Fruit fly (Drosophila melanogaster) whole organism, embryonic: ENCODE measurements around the gene CG3632.

ENCODE experiments used
- Abd-B ChIP-seq: fragments of 200-800 bp; sonication (Bioruptor generic); optimal IDR thresholded peaks from 2 replicates; lab custom pipeline; 2018; ENCODE audit warnings: missing biosample characterization, mild to moderate bottlenecking, missing genetic modification characterization, moderate library complexity
- Atf-2 ChIP-seq: fragments of 200-800 bp; sonication (Bioruptor generic); optimal IDR thresholded peaks from 2 replicates; lab custom pipeline; 2016; ENCODE audit warnings: missing biosample characterization, missing genetic modification characterization
- Atf3 ChIP-seq: fragments of 200-800 bp; sonication (Bioruptor generic); optimal IDR thresholded peaks from 3 replicates; lab custom pipeline; 2016; ENCODE audit warnings: missing biosample characterization, missing genetic modification characterization
- B-H2 ChIP-seq: fragments of 200-800 bp; sonication (Bioruptor generic); optimal IDR thresholded peaks from 2 replicates; lab custom pipeline; 2018; ENCODE audit warnings: missing biosample characterization, mild to moderate bottlenecking, missing genetic modification characterization
- CG10267 ChIP-seq: fragments of 200-800 bp; sonication (Bioruptor generic); optimal IDR thresholded peaks from 2 replicates; lab custom pipeline; 2018; ENCODE audit warnings: missing biosample characterization, mild to moderate bottlenecking, missing genetic modification characterization, moderate library complexity
- CG10654 ChIP-seq: fragments of 200-800 bp; sonication (Bioruptor generic); optimal IDR thresholded peaks from 2 replicates; lab custom pipeline; 2016; ENCODE audit warnings: missing biosample characterization, missing genetic modification characterization
- CG12155 ChIP-seq: fragments of 200-800 bp; sonication (Bioruptor generic); optimal IDR thresholded peaks from 3 replicates; lab custom pipeline; 2016; ENCODE audit warnings: missing biosample characterization, missing genetic modification characterization
- CG12942 ChIP-seq: fragments of 200-800 bp; sonication (Bioruptor generic); optimal IDR thresholded peaks from 3 replicates; lab custom pipeline; 2016; ENCODE audit warnings: missing biosample characterization, missing genetic modification characterization
- CG13775 ChIP-seq: fragments of 200-800 bp; sonication (Bioruptor generic); optimal IDR thresholded peaks from 3 replicates; lab custom pipeline; 2017; ENCODE audit warnings: missing biosample characterization, mild to moderate bottlenecking, missing genetic modification characterization
- CG14710 ChIP-seq: fragments of 200-800 bp; sonication (Bioruptor generic); optimal IDR thresholded peaks from 3 replicates; lab custom pipeline; 2019; ENCODE audit warnings: missing biosample characterization, mild to moderate bottlenecking, missing genetic modification characterization, moderate library complexity
- CG15479 ChIP-seq: fragments of 200-800 bp; sonication (Bioruptor generic); optimal IDR thresholded peaks from 3 replicates; lab custom pipeline; 2019; ENCODE audit warnings: missing biosample characterization, mild to moderate bottlenecking, missing genetic modification characterization, moderate library complexity
- CG16813 ChIP-seq: fragments of 200-800 bp; sonication (Bioruptor generic); IDR thresholded peaks from 3 replicates; pipeline ENCODE4 v1.3.6; 2022; ENCODE audit warnings: missing biosample characterization, missing genetic modification characterization; ENCODE audit not compliant: partially characterized antibody
- CG17612 ChIP-seq: fragments of 200-800 bp; sonication (Bioruptor generic); IDR thresholded peaks from 2 replicates; pipeline ENCODE4 v1.3.6; 2022; ENCODE audit warnings: missing biosample characterization, missing genetic modification characterization
- CG17829 ChIP-seq: fragments of 200-800 bp; optimal IDR thresholded peaks from 2 replicates; lab custom pipeline; 2019; ENCODE audit warnings: missing biosample characterization, mild to moderate bottlenecking, missing genetic modification characterization, moderate library complexity
- CG18619 ChIP-seq: fragments of 200-800 bp; sonication (Bioruptor generic); optimal IDR thresholded peaks from 3 replicates; lab custom pipeline; 2017; ENCODE audit warnings: missing biosample characterization, mild to moderate bottlenecking, missing genetic modification characterization
- CG2116 ChIP-seq: fragments of 200-800 bp; sonication (Bioruptor generic); optimal IDR thresholded peaks from 3 replicates; lab custom pipeline; 2018; ENCODE audit warnings: missing biosample characterization, mild to moderate bottlenecking, missing genetic modification characterization
- CG2712 ChIP-seq: fragments of 200-800 bp; optimal IDR thresholded peaks from 3 replicates; lab custom pipeline; 2019; ENCODE audit warnings: missing biosample characterization, mild to moderate bottlenecking, missing genetic modification characterization, moderate library complexity
- CG3163 ChIP-seq: fragments of 200-800 bp; sonication (Bioruptor generic); optimal IDR thresholded peaks from 3 replicates; lab custom pipeline; 2016; ENCODE audit warnings: missing biosample characterization, missing genetic modification characterization
- CG34376 ChIP-seq: fragments of 200-800 bp; sonication (Bioruptor generic); optimal IDR thresholded peaks from 2 replicates; lab custom pipeline; 2018; ENCODE audit warnings: missing biosample characterization, mild to moderate bottlenecking, missing genetic modification characterization
- CG3995 ChIP-seq: fragments of 200-800 bp; sonication (Bioruptor generic); optimal IDR thresholded peaks from 3 replicates; lab custom pipeline; 2016; ENCODE audit warnings: missing biosample characterization, missing genetic modification characterization
- CG6272 ChIP-seq: fragments of 200-800 bp; sonication (Bioruptor generic); IDR thresholded peaks from 2 replicates; pipeline ENCODE4 v1.3.6; 2022; ENCODE audit warnings: missing biosample characterization, missing genetic modification characterization
- Fer3 ChIP-seq: fragments of 200-800 bp; sonication (Bioruptor generic); optimal IDR thresholded peaks from 2 replicates; lab custom pipeline; 2018; ENCODE audit warnings: missing biosample characterization, mild to moderate bottlenecking, missing genetic modification characterization, moderate library complexity
- HLH54F ChIP-seq: fragments of 200-800 bp; sonication (Bioruptor generic); optimal IDR thresholded peaks from 3 replicates; lab custom pipeline; 2016; ENCODE audit warnings: missing biosample characterization, missing genetic modification characterization
- Lhr ChIP-seq: fragments of 200-800 bp; sonication (Bioruptor generic); optimal IDR thresholded peaks from 3 replicates; lab custom pipeline; 2017; ENCODE audit warnings: mild to moderate bottlenecking, missing biosample characterization, missing genetic modification reagents, missing genetic modification characterization
- Myb ChIP-seq: fragments of 200-800 bp; sonication (Bioruptor generic); optimal IDR thresholded peaks from 2 replicates; lab custom pipeline; 2016; ENCODE audit warnings: missing biosample characterization, missing genetic modification characterization
- Nf-YC ChIP-seq: fragments of 200-800 bp; optimal IDR thresholded peaks from 3 replicates; lab custom pipeline; 2019; ENCODE audit warnings: missing biosample characterization, mild to moderate bottlenecking, missing genetic modification characterization, moderate library complexity
- Scr ChIP-seq: fragments of 200-800 bp; sonication (Bioruptor generic); IDR thresholded peaks from 2 replicates; pipeline ENCODE4 v1.3.6; 2022; ENCODE audit warnings: missing biosample characterization, missing genetic modification characterization; ENCODE audit not compliant: partially characterized antibody
- Xrp1 ChIP-seq: fragments of 200-800 bp; sonication (Bioruptor generic); IDR thresholded peaks from 2 replicates; pipeline ENCODE4 v1.3.6; 2022; ENCODE audit warnings: missing biosample characterization, missing genetic modification characterization
- al ChIP-seq: fragments of 200-800 bp; sonication (Bioruptor generic); IDR thresholded peaks from 2 replicates; pipeline ENCODE4 v1.3.6; 2022; ENCODE audit warnings: missing biosample characterization, missing genetic modification characterization
- bbx ChIP-seq: fragments of 200-800 bp; sonication (Bioruptor generic); IDR thresholded peaks from 2 replicates; pipeline ENCODE4 v1.3.6; 2022; ENCODE audit warnings: missing biosample characterization, missing genetic modification characterization; ENCODE audit not compliant: partially characterized antibody
- chif ChIP-seq, 2 experiments: fragments of 200-800 bp; sonication (Bioruptor generic); optimal IDR thresholded peaks; 3 replicates each; lab custom pipeline; 2016; ENCODE audit warnings: missing biosample characterization in 2 of 2, missing genetic modification characterization in 2 of 2
- crp ChIP-seq, 2 experiments: fragments of 200-800 bp; sonication (Bioruptor generic); optimal IDR thresholded peaks; 2 replicates in 1 of 2; 3 replicates in 1 of 2; lab custom pipeline; 2017; ENCODE audit warnings: missing biosample characterization in 2 of 2, missing genetic modification characterization in 2 of 2, mild to moderate bottlenecking in 1 of 2, moderate library complexity in 1 of 2
- dmrt11E ChIP-seq: fragments of 200-800 bp; sonication (Bioruptor generic); optimal IDR thresholded peaks from 3 replicates; lab custom pipeline; 2018; ENCODE audit warnings: missing biosample characterization, mild to moderate bottlenecking, missing genetic modification characterization, moderate library complexity
- dmrt99B ChIP-seq: fragments of 200-800 bp; sonication (Bioruptor generic); optimal IDR thresholded peaks from 2 replicates; lab custom pipeline; 2018; ENCODE audit warnings: missing biosample characterization, mild to moderate bottlenecking, missing genetic modification characterization, moderate library complexity
- hbn ChIP-seq: fragments of 200-800 bp; sonication (Bioruptor generic); IDR thresholded peaks from 2 replicates; pipeline ENCODE4 v1.3.6; 2022; ENCODE audit warnings: missing biosample characterization, missing genetic modification characterization; ENCODE audit not compliant: partially characterized antibody
- lola ChIP-seq, 3 experiments: fragments of >200 bp in 2 of 3; fragments of 200-800 bp in 1 of 3; sonication (Bioruptor generic) in 1 of 3; optimal IDR thresholded peaks; 2 replicates each; lab custom pipeline; 2017 to 2019; ENCODE audit warnings: missing biosample characterization in 3 of 3, missing genetic modification characterization in 3 of 3, mild to moderate bottlenecking in 1 of 3, moderate library complexity in 1 of 3
- mld ChIP-seq: fragments of 200-800 bp; sonication (Bioruptor generic); IDR thresholded peaks from 3 replicates; pipeline ENCODE4 v1.3.6; 2022; ENCODE audit warnings: missing biosample characterization, missing genetic modification characterization; ENCODE audit not compliant: partially characterized antibody
- nmo ChIP-seq: fragments of 200-800 bp; sonication (Bioruptor generic); optimal IDR thresholded peaks from 2 replicates; lab custom pipeline; 2018; ENCODE audit warnings: missing biosample characterization, mild to moderate bottlenecking, missing genetic modification characterization, moderate library complexity
- nom ChIP-seq: fragments of 200-800 bp; sonication (Bioruptor generic); optimal IDR thresholded peaks from 2 replicates; lab custom pipeline; 2017; ENCODE audit warnings: missing biosample characterization, missing genetic modification characterization, mild to moderate bottlenecking, moderate library complexity, missing genetic modification reagents
- otp ChIP-seq: fragments of 200-800 bp; sonication (Bioruptor generic); IDR thresholded peaks from 3 replicates; pipeline ENCODE4, ENCODE4 v1.3.6; 2022; ENCODE audit warnings: missing biosample characterization, missing genetic modification characterization
- pfk ChIP-seq: fragments of 200-800 bp; sonication (Bioruptor generic); optimal IDR thresholded peaks from 2 replicates; lab custom pipeline; 2018; ENCODE audit warnings: missing biosample characterization, mild to moderate bottlenecking, missing genetic modification characterization, moderate library complexity
- pum ChIP-seq: fragments of 200-800 bp; sonication (Bioruptor generic); optimal IDR thresholded peaks from 2 replicates; lab custom pipeline; 2016; ENCODE audit warnings: missing biosample characterization, missing genetic modification characterization
- sd ChIP-seq: fragments of 200-800 bp; sonication (Bioruptor generic); optimal IDR thresholded peaks from 3 replicates; lab custom pipeline; 2018; ENCODE audit warnings: missing biosample characterization, mild to moderate bottlenecking, missing genetic modification characterization, moderate library complexity
- sens ChIP-seq: fragments of 200-800 bp; sonication (Bioruptor generic); peaks from one replicate; lab custom pipeline; 2016; ENCODE audit warnings: missing biosample characterization, missing genetic modification characterization
- tin ChIP-seq: fragments of 200-800 bp; sonication (Bioruptor generic); optimal IDR thresholded peaks from 3 replicates; lab custom pipeline; 2016; ENCODE audit warnings: missing biosample characterization, missing genetic modification characterization
- unc-4 ChIP-seq: fragments of 200-800 bp; sonication (Bioruptor generic); IDR thresholded peaks from 2 replicates; pipeline ENCODE4 v1.3.6; 2022; ENCODE audit warnings: missing biosample characterization, missing genetic modification characterization; ENCODE audit not compliant: partially characterized antibody
- vvl ChIP-seq: fragments of 200-800 bp; sonication (Bioruptor generic); IDR thresholded peaks from 2 replicates; pipeline ENCODE4 v1.3.6; 2022; ENCODE audit warnings: missing biosample characterization, missing genetic modification characterization

CG3632 gene

dm6 chrX:16296423-16297292, at the start of gene CG3632 (continued):
- TF ChIP-seq nom (GFP tag; lab: Kevin White, UChicago) (no peak), crp (GFP tag; optimal IDR thresholded peaks at IDR 0.05; lab: Kevin White, UChicago) (peak in 1 of 2 experiments; percentile 60), nmo (no peak), al (GFP tag; lab: Robert Waterston, UW) (0 out of 2 replicates have a peak, but pooled peaks have one; percentile 10), CG14710 (tag; lab: Kevin White, UChicago) (peak; percentile 34), CG3163 (GFP tag; lab: Kevin White, UChicago) (peak; percentile 18), Xrp1 (GFP tag; lab: Robert Waterston, UW) (peak; percentile 54; the same call in 1 of the 2 replicates), B-H2 (peak; percentile 58), Scr (GFP tag; lab: Robert Waterston, UW) (peak; percentile 76), CG6272 (GFP tag; lab: Robert Waterston, UW) (peak; percentile 50), Nf-YC (peak; percentile 53), CG3995 (peak; percentile 75), vvl (GFP tag; lab: Robert Waterston, UW) (peak; percentile 73), sd (tag; lab: Kevin White, UChicago) (peak; percentile 64), CG18619 (no peak), CG16813 (GFP tag; lab: Robert Waterston, UW) (peak; percentile 82), Lhr (peak; percentile 12), CG12942 (GFP tag; lab: Kevin White, UChicago) (peak; percentile 6), lola (GFP tag; optimal IDR thresholded peaks at IDR 0.05; lab: Kevin White, UChicago) (no peak), dmrt99B (no peak), CG15479 (GFP tag; lab: Kevin White, UChicago) (peak; percentile 27), CG34376 (GFP tag; lab: Kevin White, UChicago) (peak; percentile 37), Myb (peak; percentile 54), Fer3 (tag; lab: Kevin White, UChicago) (no peak), HLH54F (GFP tag; lab: Kevin White, UChicago) (peak; percentile 66), unc-4 (GFP tag; lab: Robert Waterston, UW) (peak; percentile 78), Atf-2 (GFP tag; lab: Kevin White, UChicago) (peak; percentile 17), tin (GFP tag; lab: Kevin White, UChicago) (peak; percentile 51), bbx (peak; percentile 92), Atf3 (peak; percentile 3), otp (no peak), CG10267 (tag; lab: Kevin White, UChicago) (peak; percentile 93), mld (GFP tag; lab: Robert Waterston, UW) (peak; percentile 73; the same call in 2 of the 3 replicates), hbn (GFP tag; lab: Robert Waterston, UW) (peak; percentile 65), CG10654 (GFP tag; lab: Kevin White, UChicago) (peak; percentile 20), dmrt11E (tag; lab: Kevin White, UChicago) (no peak), chif (GFP tag; optimal IDR thresholded peaks at IDR 0.05; lab: Kevin White, UChicago) (peak in 1 of 2 experiments; percentile 26), CG2116 (GFP tag; lab: Kevin White, UChicago) (peak; percentile 85), Abd-B (GFP tag; lab: Kevin White, UChicago) (no peak), CG12155 (GFP tag; lab: Kevin White, UChicago) (peak; percentile 53), CG17829 (peak; percentile 8), CG2712 (peak; percentile 43), CG13775 (GFP tag; lab: Kevin White, UChicago) (peak; percentile 2), sens (GFP tag; lab: Kevin White, UChicago) (peak; percentile 90), pum (GFP tag; lab: Kevin White, UChicago) (peak; percentile 20), pfk (GFP tag; lab: Kevin White, UChicago) (peak; percentile 88), CG17612 (GFP tag; lab: Robert Waterston, UW) (no peak)
